Fruit fly (Drosophila melanogaster): ENCODE results near the gene CG13310.

Gene CG13310

DNA sequence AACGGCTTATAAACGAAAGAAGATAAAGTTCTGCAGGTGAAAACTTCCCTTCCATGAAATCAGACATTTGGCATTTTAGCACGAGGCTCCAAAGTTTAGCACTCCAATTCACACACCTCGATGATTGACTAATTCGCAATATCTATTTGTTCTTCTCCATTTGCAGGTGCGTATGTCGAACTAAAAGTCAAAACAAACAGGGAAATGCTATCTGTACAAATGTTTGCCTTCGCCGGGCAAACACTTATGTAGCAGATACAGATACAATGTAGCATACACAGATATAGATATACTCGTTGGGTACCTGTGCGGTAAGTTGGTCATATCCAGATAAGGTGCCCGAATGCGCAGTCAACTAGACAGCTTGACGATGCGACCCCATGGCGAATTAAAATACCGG, 34.6 kb upstream of the CG13310 start (continued):
- TF ChIP-seq CG4328 (GFP tag; optimal IDR thresholded peaks at IDR 0.05) (no peak), CG12769 (tag; optimal IDR thresholded peaks at IDR 0.05) (peak; percentile 51), gcm (GFP tag; optimal IDR thresholded peaks at IDR 0.05) (peak; percentile 4), CG6683 (GFP tag; optimal IDR thresholded peaks at IDR 0.05) (no peak), CG6254 (GFP tag; optimal IDR thresholded peaks at IDR 0.05) (peak; percentile 15), trem (tag; optimal IDR thresholded peaks at IDR 0.05) (peak; percentile 2), CG8924 (tag; optimal IDR thresholded peaks at IDR 0.05) (peak; percentile 34), tap (tag; optimal IDR thresholded peaks at IDR 0.05) (peak; percentile 5), CG10565 (GFP tag; optimal IDR thresholded peaks at IDR 0.05) (no peak), CG30431 (GFP tag; optimal IDR thresholded peaks at IDR 0.05) (no peak), CrebB (tag; optimal IDR thresholded peaks at IDR 0.05) (no peak), fd3F (GFP tag; optimal IDR thresholded peaks at IDR 0.05) (no peak), trh (GFP tag; optimal IDR thresholded peaks at IDR 0.05) (peak; percentile 0), fd64A (GFP tag; optimal IDR thresholded peaks at IDR 0.05) (peak; percentile 52), CG7357 (GFP tag; IDR thresholded peaks at IDR 0.05) (0 out of 3 replicates have a peak, but pooled peaks have one; percentile 10), CG5180 (GFP tag; optimal IDR thresholded peaks at IDR 0.05) (peak; percentile 17), Bdp1 (GFP tag; optimal IDR thresholded peaks at IDR 0.05) (no peak), gsb-n (tag; optimal IDR thresholded peaks at IDR 0.05) (peak; percentile 2), CG3847 (GFP tag; IDR thresholded peaks at IDR 0.05) (no peak), Sox100B (GFP tag; optimal IDR thresholded peaks at IDR 0.05) (peak; percentile 7), CG9797 (GFP tag; optimal IDR thresholded peaks at IDR 0.05) (no peak), CG6813 (GFP tag; optimal IDR thresholded peaks at IDR 0.05) (peak; percentile 70), Xrp1 (GFP tag; IDR thresholded peaks at IDR 0.05) (peak; percentile 46), CG17328 (GFP tag; IDR thresholded peaks at IDR 0.05) (0 out of 2 replicates have a peak, but pooled peaks have one; percentile 18), twi (tag; optimal IDR thresholded peaks at IDR 0.05) (peak; percentile 21)

- no peak for TF ChIP-seq vnd (GFP tag; IDR thresholded peaks at IDR 0.05; ENCODE audit: partially characterized antibody)
- TF ChIP-seq Usf (GFP tag; optimal IDR thresholded peaks at IDR 0.05), result no peak
- TF ChIP-seq Sry-β (GFP tag; optimal IDR thresholded peaks at IDR 0.05), result no peak
- no peak for TF ChIP-seq Ets97D (GFP tag; optimal IDR thresholded peaks at IDR 0.05)
- TF ChIP-seq ap (GFP tag; IDR thresholded peaks at IDR 0.05), result no peak
- peak; percentile 59 for TF ChIP-seq CG9727 (GFP tag; optimal IDR thresholded peaks at IDR 0.05)
- TF ChIP-seq Mrtf (GFP tag; IDR thresholded peaks at IDR 0.05), result no peak
- no peak for TF ChIP-seq CG17568 (GFP tag; optimal IDR thresholded peaks at IDR 0.05)
- TF ChIP-seq Abd-B (GFP tag; optimal IDR thresholded peaks at IDR 0.05), result no peak
- TF ChIP-seq NK7.1 (GFP tag; optimal IDR thresholded peaks at IDR 0.05), result peak; percentile 8
- TF ChIP-seq Dad (GFP tag; optimal IDR thresholded peaks at IDR 0.05), result no peak
- no peak for TF ChIP-seq CG17186 (GFP tag; optimal IDR thresholded peaks at IDR 0.05)
- TF ChIP-seq CG15696 (tag; optimal IDR thresholded peaks at IDR 0.05), result peak; percentile 49
- TF ChIP-seq CG17361 (GFP tag; IDR thresholded peaks at IDR 0.05), result 0 out of 3 replicates have a peak, but pooled peaks have one; percentile 10
- TF ChIP-seq Med (GFP tag), result peak; percentile 49
- TF ChIP-seq CG10209 (GFP tag; optimal IDR thresholded peaks at IDR 0.05), result no peak
- TF ChIP-seq HmgD (GFP tag; optimal IDR thresholded peaks at IDR 0.05), result no peak
- TF ChIP-seq cato (GFP tag; optimal IDR thresholded peaks at IDR 0.05; ENCODE audit: borderline replicate concordance), result no peak
- TF ChIP-seq CG10366 (GFP tag; IDR thresholded peaks at IDR 0.05), result no peak
- 0 out of 2 replicates have a peak, but pooled peaks have one; percentile 6 for TF ChIP-seq HLH3B (GFP tag; IDR thresholded peaks at IDR 0.05)
- peak; percentile 10 for TF ChIP-seq gem (tag; optimal IDR thresholded peaks at IDR 0.05)
- TF ChIP-seq Sin3A (optimal IDR thresholded peaks at IDR 0.05), result no peak
- no peak for TF ChIP-seq CG12155 (GFP tag; optimal IDR thresholded peaks at IDR 0.05)
- no peak for TF ChIP-seq CG18011 (GFP tag; optimal IDR thresholded peaks at IDR 0.05)
- peak; percentile 71 for TF ChIP-seq fd102C (GFP tag; optimal IDR thresholded peaks at IDR 0.05)
- TF ChIP-seq danr (GFP tag; IDR thresholded peaks at IDR 0.05), result no peak
- TF ChIP-seq CG1024 (GFP tag; IDR thresholded peaks at IDR 0.05), result no peak
Observed at dm6 chr3L:8834486-8834885, 34.2 kb upstream of the CG13310 start.

All from whole organism, embryonic.